Worm (Caenorhabditis elegans) whole organism, late embryonic: ENCODE data around the gene M05D6.2.

Experiments used
- C08G9.2 ChIP-seq: sonication (generic microtip); optimal IDR thresholded peaks from 2 replicates; lab custom pipeline; 2016; ENCODE audit warnings: mild to moderate bottlenecking, missing genetic modification characterization, moderate library complexity, missing compliant biosample characterization
- K02D7.2 ChIP-seq: sonication (generic microtip); optimal IDR thresholded peaks from 2 replicates; lab custom pipeline; 2017; ENCODE audit warnings: mild to moderate bottlenecking, missing genetic modification characterization, missing compliant biosample characterization
- K09A11.1 ChIP-seq: sonication (generic microtip); optimal IDR thresholded peaks from 2 replicates; lab custom pipeline; 2017; ENCODE audit warnings: antibody characterized with exemption, mild to moderate bottlenecking, missing genetic modification characterization, missing compliant biosample characterization; ENCODE audit not compliant: insufficient read depth
- ceh-14 ChIP-seq: sonication (generic microtip); optimal IDR thresholded peaks from 2 replicates; lab custom pipeline; 2016; ENCODE audit warnings: missing genotype, missing genetic modification characterization, missing compliant biosample characterization
- ceh-18 ChIP-seq: sonication (generic microtip); optimal IDR thresholded peaks from 2 replicates; lab custom pipeline; 2016; ENCODE audit warnings: missing genetic modification characterization, missing compliant biosample characterization
- ceh-2 ChIP-seq: sonication (generic microtip); optimal IDR thresholded peaks from 2 replicates; lab custom pipeline; 2016; ENCODE audit warnings: missing genotype, missing genetic modification characterization, missing compliant biosample characterization
- ceh-24 ChIP-seq: sonication (generic microtip); optimal IDR thresholded peaks from 2 replicates; lab custom pipeline; 2016; ENCODE audit warnings: mild to moderate bottlenecking, missing genetic modification characterization, missing compliant biosample characterization
- ceh-31 ChIP-seq: sonication (generic microtip); optimal IDR thresholded peaks from 2 replicates; lab custom pipeline; 2016; ENCODE audit warnings: missing genetic modification characterization, missing compliant biosample characterization
- ceh-45 ChIP-seq: fragments of 200-800 bp; sonication (Bioruptor generic); IDR thresholded peaks from 2 replicates; pipeline ENCODE4 v1.3.6; 2022; ENCODE audit warnings: missing genetic modification reagents, missing genetic modification characterization, missing compliant biosample characterization
- ceh-6 ChIP-seq: fragments of 200-800 bp; sonication (Bioruptor generic); optimal IDR thresholded peaks from 2 replicates; lab custom pipeline; 2018; ENCODE audit warnings: mild to moderate bottlenecking, missing genetic modification characterization, missing compliant biosample characterization
- che-1 ChIP-seq: sonication (generic microtip); optimal IDR thresholded peaks from 2 replicates; lab custom pipeline; 2016; ENCODE audit warnings: mild to moderate bottlenecking, missing genetic modification characterization, missing compliant biosample characterization
- dve-1 ChIP-seq: sonication (generic microtip); optimal IDR thresholded peaks from 2 replicates; lab custom pipeline; 2017; ENCODE audit warnings: antibody characterized with exemption, mild to moderate bottlenecking, missing genetic modification characterization, missing compliant biosample characterization
- elt-2 ChIP-seq: sonication (generic microtip); optimal IDR thresholded peaks from 2 replicates; lab custom pipeline; 2016; ENCODE audit warnings: missing genetic modification reagents, missing genetic modification characterization, missing compliant biosample characterization
- elt-4 ChIP-seq: sonication (generic microtip); optimal IDR thresholded peaks from 2 replicates; lab custom pipeline; 2016; ENCODE audit warnings: missing genetic modification characterization, missing compliant biosample characterization
- ets-4 ChIP-seq: sonication (generic microtip); optimal IDR thresholded peaks from 2 replicates; lab custom pipeline; 2016; ENCODE audit warnings: missing genetic modification characterization, missing compliant biosample characterization
- eyg-1 ChIP-seq: sonication (generic microtip); optimal IDR thresholded peaks from 2 replicates; lab custom pipeline; 2016; ENCODE audit warnings: missing genotype, missing genetic modification characterization, missing compliant biosample characterization
- fax-1 ChIP-seq: sonication (generic microtip); optimal IDR thresholded peaks from 2 replicates; lab custom pipeline; 2016; ENCODE audit warnings: missing genotype, missing genetic modification characterization, missing compliant biosample characterization
- hlh-13 ChIP-seq: fragments of 200-800 bp; sonication (Bioruptor generic); optimal IDR thresholded peaks from 2 replicates; lab custom pipeline; 2018; ENCODE audit warnings: mild to moderate bottlenecking, missing genetic modification characterization, missing compliant biosample characterization
- hlh-30 ChIP-seq: sonication (generic microtip); optimal IDR thresholded peaks from 2 replicates; lab custom pipeline; 2017; ENCODE audit warnings: antibody characterized with exemption, missing genetic modification characterization, missing compliant biosample characterization; ENCODE audit not compliant: insufficient read depth
- hlh-8 ChIP-seq: sonication (generic microtip); optimal IDR thresholded peaks from 2 replicates; lab custom pipeline; 2016; ENCODE audit warnings: missing genotype, missing genetic modification characterization, missing compliant biosample characterization
- lim-6 ChIP-seq: sonication (generic microtip); optimal IDR thresholded peaks from 2 replicates; lab custom pipeline; 2016; ENCODE audit warnings: missing genetic modification characterization, missing compliant biosample characterization
- madf-2 ChIP-seq: sonication (generic microtip); optimal IDR thresholded peaks from 2 replicates; lab custom pipeline; 2017; ENCODE audit warnings: missing genetic modification characterization, missing compliant biosample characterization
- mec-3 ChIP-seq: sonication (generic microtip); optimal IDR thresholded peaks from 2 replicates; lab custom pipeline; 2016; ENCODE audit warnings: borderline replicate concordance, missing genetic modification characterization, missing compliant biosample characterization
- nfya-1 ChIP-seq: sonication (generic microtip); optimal IDR thresholded peaks from 2 replicates; lab custom pipeline; 2017; ENCODE audit warnings: missing genetic modification characterization, mild to moderate bottlenecking, missing compliant biosample characterization, antibody characterized with exemption, moderate library complexity
- npax-4 ChIP-seq: sonication (generic microtip); optimal IDR thresholded peaks from 2 replicates; lab custom pipeline; 2016; ENCODE audit warnings: missing genetic modification characterization, missing compliant biosample characterization
- pag-3 ChIP-seq: sonication (generic microtip); optimal IDR thresholded peaks from 2 replicates; lab custom pipeline; 2016; ENCODE audit warnings: missing compliant biosample characterization, missing genetic modification characterization, borderline replicate concordance
- pha-2 ChIP-seq: sonication (generic microtip); optimal IDR thresholded peaks from 2 replicates; lab custom pipeline; 2017; ENCODE audit warnings: mild to moderate bottlenecking, missing genetic modification characterization, missing compliant biosample characterization
- pha-4 ChIP-seq: fragments of 150-350 bp; optimal IDR thresholded peaks from 2 replicates; lab custom pipeline; 2018; ENCODE audit warnings: missing biosample characterization, missing genetic modification reagents, missing genetic modification characterization
- ref-2 ChIP-seq: sonication (generic microtip); optimal IDR thresholded peaks from 2 replicates; lab custom pipeline; 2016; ENCODE audit warnings: missing genetic modification characterization, missing compliant biosample characterization
- rnt-1 ChIP-seq: sonication (generic microtip); optimal IDR thresholded peaks from 2 replicates; lab custom pipeline; 2016; ENCODE audit warnings: missing genetic modification characterization, missing compliant biosample characterization
- sdc-2 ChIP-seq: sonication (generic microtip); optimal IDR thresholded peaks from 2 replicates; lab custom pipeline; 2016; ENCODE audit warnings: missing genotype, missing genetic modification characterization, missing compliant biosample characterization
- tbx-2 ChIP-seq: sonication (generic microtip); optimal IDR thresholded peaks from 2 replicates; lab custom pipeline; 2016; ENCODE audit warnings: missing genetic modification characterization, missing compliant biosample characterization
- tbx-7 ChIP-seq: sonication (generic microtip); optimal IDR thresholded peaks from 2 replicates; lab custom pipeline; 2016; ENCODE audit warnings: missing genotype, missing genetic modification characterization, missing compliant biosample characterization
- unc-3 ChIP-seq, 2 experiments: fragments of 200-800 bp in 1 of 2; sonication (Bioruptor generic) in 1 of 2; sonication (generic microtip) in 1 of 2; conservative IDR thresholded peaks in 1 of 2; optimal IDR thresholded peaks in 1 of 2; 2 replicates each; pipeline versions ENCODE4 v1.3.6 to Lab custom; 2016 to 2022; ENCODE audit warnings: missing compliant biosample characterization in 2 of 2, missing genetic modification characterization in 2 of 2, missing genetic modification reagents in 1 of 2
- unc-42 ChIP-seq: sonication (generic microtip); optimal IDR thresholded peaks from 2 replicates; lab custom pipeline; 2016; ENCODE audit warnings: missing genotype, missing genetic modification characterization, missing compliant biosample characterization
- unc-86 ChIP-seq: sonication (generic microtip); optimal IDR thresholded peaks from 2 replicates; lab custom pipeline; 2016; ENCODE audit warnings: missing genetic modification characterization, missing compliant biosample characterization
- zip-5 ChIP-seq: sonication (generic microtip); optimal IDR thresholded peaks from 2 replicates; lab custom pipeline; 2016; ENCODE audit warnings: missing genetic modification characterization, missing compliant biosample characterization
- ztf-16 ChIP-seq: sonication (generic microtip); optimal IDR thresholded peaks from 2 replicates; lab custom pipeline; 2017; ENCODE audit warnings: missing genetic modification characterization, missing compliant biosample characterization

The M05D6.2 gene

DNA sequence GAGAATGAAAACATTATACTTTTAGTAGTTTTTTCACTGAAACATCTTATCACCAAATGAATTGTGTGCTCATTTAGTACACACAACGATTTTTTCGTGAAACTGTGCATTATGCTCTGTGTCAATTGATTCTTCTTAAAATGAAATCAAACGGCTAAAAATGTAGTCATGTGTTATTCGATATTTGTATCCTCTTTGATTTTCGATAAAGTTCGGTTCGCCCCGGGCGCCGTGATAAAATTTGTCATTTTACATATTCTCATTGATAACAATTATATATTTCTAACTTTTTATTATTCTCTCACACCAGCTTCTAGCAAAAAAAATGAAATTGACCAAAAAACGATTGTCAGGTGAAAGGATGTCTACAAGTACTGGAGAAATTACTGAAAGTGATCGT is 46.8 kb downstream of the M05D6.2 start, which contains the start of gene ctg-2:
Gene ctg-2 (plus strand): TSS at position 326 of the 400 bp plus-strand sequence.
- TF ChIP-seq elt-4 (tag; lab: Kevin White, UChicago) (no peak), mec-3 (tag; lab: Kevin White, UChicago) (no peak), K09A11.1 (tag; lab: Kevin White, UChicago) (no peak), ref-2 (tag; lab: Kevin White, UChicago) (no peak), unc-86 (tag; lab: Kevin White, UChicago) (no peak), sdc-2 (no peak), hlh-30 (tag; lab: Kevin White, UChicago) (no peak), fax-1 (tag; lab: Kevin White, UChicago) (no peak), che-1 (tag; lab: Kevin White, UChicago) (no peak), madf-2 (tag; lab: Kevin White, UChicago) (no peak), unc-3 (GFP tag; conservative IDR thresholded peaks at IDR 0.05; lab: Robert Waterston, UW) (no peak), unc-3 (tag; optimal IDR thresholded peaks at IDR 0.05; lab: Kevin White, UChicago) (no peak), pag-3 (tag; lab: Kevin White, UChicago) (no peak), ceh-18 (tag; lab: Kevin White, UChicago) (no peak), npax-4 (tag; lab: Kevin White, UChicago) (no peak)

ce11 chrII:8515521-8515920 is 47.6 kb downstream of the M05D6.2 start:
- TF ChIP-seq pha-2 (tag; lab: Kevin White, UChicago) = no peak
- peak; percentile 80 for TF ChIP-seq elt-2

- TF ChIP-seq ceh-14 (tag; lab: Kevin White, UChicago) (peak; percentile 39), K02D7.2 (tag; lab: Kevin White, UChicago) (no peak), sdc-2 (no peak), tbx-2 (tag; lab: Kevin White, UChicago) (peak; percentile 76), ceh-31 (tag; lab: Kevin White, UChicago) (peak; percentile 87), ztf-16 (tag; lab: Kevin White, UChicago) (no peak), K09A11.1 (tag; lab: Kevin White, UChicago) (no peak), C08G9.2 (tag; lab: Kevin White, UChicago) (peak; percentile 74), ref-2 (tag; lab: Kevin White, UChicago) (peak; percentile 52), hlh-13 (GFP tag; lab: Kevin White, UChicago) (no peak), ceh-45 (GFP tag; lab: Robert Waterston, UW) (no peak), tbx-7 (tag; lab: Kevin White, UChicago) (peak; percentile 67), nfya-1 (tag; lab: Kevin White, UChicago) (peak; percentile 4), pha-4 (no peak), zip-5 (peak; percentile 56), ceh-24 (tag; lab: Kevin White, UChicago) (no peak), elt-2 (peak; percentile 68), eyg-1 (no peak), lim-6 (peak; percentile 25), unc-42 (peak; percentile 29), hlh-8 (tag; lab: Kevin White, UChicago) (peak; percentile 37), elt-4 (tag; lab: Kevin White, UChicago) (no peak), ceh-6 (GFP tag; lab: Kevin White, UChicago) (no peak), hlh-30 (tag; lab: Kevin White, UChicago) (no peak), rnt-1 (tag; lab: Kevin White, UChicago) (no peak), dve-1 (tag; lab: Kevin White, UChicago) (peak; percentile 13), ets-4 (tag; lab: Kevin White, UChicago) (peak; percentile 48), ceh-2 (tag; lab: Kevin White, UChicago) (peak; percentile 80)
Observed at ce11 chrII:8516783-8517182, 48.9 kb downstream of the M05D6.2 start, which contains the start of gene rnh-2. Gene rnh-2, plus strand, starts transcription at chrII:8517150.
